Fruit fly (Drosophila melanogaster) whole organism, pupa: Measurements from ENCODE around the gene CG34263.

Experiments used
- CG12605 ChIP-seq: fragments of 200-800 bp; sonication (Bioruptor generic); IDR thresholded peaks from 2 replicates; pipeline ENCODE4 v1.3.6; 2022; ENCODE audit warnings: missing biosample characterization, missing genetic modification characterization
- CG13204 ChIP-seq: fragments of 200-800 bp; sonication (Bioruptor generic); optimal IDR thresholded peaks from 2 replicates; lab custom pipeline; 2018; ENCODE audit warnings: missing biosample characterization, mild to moderate bottlenecking, missing genetic modification characterization, moderate library complexity
- CG14655 ChIP-seq: fragments of 200-800 bp; sonication (Bioruptor generic); optimal IDR thresholded peaks from 3 replicates; lab custom pipeline; 2017; ENCODE audit warnings: mild to moderate bottlenecking, missing biosample characterization, missing genetic modification reagents, missing genetic modification characterization
- CG17806 ChIP-seq: fragments of 200-800 bp; sonication (Bioruptor generic); optimal IDR thresholded peaks from 2 replicates; lab custom pipeline; 2018; ENCODE audit warnings: missing biosample characterization, mild to moderate bottlenecking, missing genetic modification characterization, moderate library complexity
- CG32121 ChIP-seq: fragments of 200-800 bp; sonication (Bioruptor generic); IDR thresholded peaks from 2 replicates; pipeline ENCODE4 v1.3.6; 2022; ENCODE audit warnings: missing biosample characterization, missing genetic modification characterization
- CG34367 ChIP-seq: fragments of 200-800 bp; sonication (Bioruptor generic); optimal IDR thresholded peaks from 2 replicates; lab custom pipeline; 2018; ENCODE audit warnings: missing biosample characterization, mild to moderate bottlenecking, missing genetic modification characterization
- CG8159 ChIP-seq: fragments of 200-800 bp; sonication (Bioruptor generic); optimal IDR thresholded peaks from 3 replicates; lab custom pipeline; 2018; ENCODE audit warnings: missing biosample characterization, mild to moderate bottlenecking, missing genetic modification characterization, moderate library complexity
- CG8301 ChIP-seq: fragments of 200-800 bp; sonication (Bioruptor generic); optimal IDR thresholded peaks from 2 replicates; lab custom pipeline; 2018; ENCODE audit warnings: missing biosample characterization, mild to moderate bottlenecking, missing genetic modification characterization
- D1 ChIP-seq: fragments of 200-800 bp; sonication (Bioruptor generic); optimal IDR thresholded peaks from 2 replicates; lab custom pipeline; 2018; ENCODE audit warnings: missing biosample characterization, mild to moderate bottlenecking, missing genetic modification characterization, moderate library complexity
- EcR ChIP-seq: fragments of 200-800 bp; sonication (Bioruptor generic); optimal IDR thresholded peaks from 3 replicates; lab custom pipeline; 2019; ENCODE audit warnings: missing biosample characterization, missing genetic modification characterization, mild to moderate bottlenecking, moderate library complexity, missing genetic modification reagents
- Snoo ChIP-seq: fragments of 200-800 bp; sonication (Bioruptor generic); optimal IDR thresholded peaks from 3 replicates; lab custom pipeline; 2017; ENCODE audit warnings: missing biosample characterization, mild to moderate bottlenecking, missing genetic modification characterization, inconsistent platforms
- gl ChIP-seq: fragments of 200-800 bp; sonication (Bioruptor generic); optimal IDR thresholded peaks from 2 replicates; lab custom pipeline; 2018; ENCODE audit warnings: missing biosample characterization, mild to moderate bottlenecking, missing genetic modification characterization

DNA sequence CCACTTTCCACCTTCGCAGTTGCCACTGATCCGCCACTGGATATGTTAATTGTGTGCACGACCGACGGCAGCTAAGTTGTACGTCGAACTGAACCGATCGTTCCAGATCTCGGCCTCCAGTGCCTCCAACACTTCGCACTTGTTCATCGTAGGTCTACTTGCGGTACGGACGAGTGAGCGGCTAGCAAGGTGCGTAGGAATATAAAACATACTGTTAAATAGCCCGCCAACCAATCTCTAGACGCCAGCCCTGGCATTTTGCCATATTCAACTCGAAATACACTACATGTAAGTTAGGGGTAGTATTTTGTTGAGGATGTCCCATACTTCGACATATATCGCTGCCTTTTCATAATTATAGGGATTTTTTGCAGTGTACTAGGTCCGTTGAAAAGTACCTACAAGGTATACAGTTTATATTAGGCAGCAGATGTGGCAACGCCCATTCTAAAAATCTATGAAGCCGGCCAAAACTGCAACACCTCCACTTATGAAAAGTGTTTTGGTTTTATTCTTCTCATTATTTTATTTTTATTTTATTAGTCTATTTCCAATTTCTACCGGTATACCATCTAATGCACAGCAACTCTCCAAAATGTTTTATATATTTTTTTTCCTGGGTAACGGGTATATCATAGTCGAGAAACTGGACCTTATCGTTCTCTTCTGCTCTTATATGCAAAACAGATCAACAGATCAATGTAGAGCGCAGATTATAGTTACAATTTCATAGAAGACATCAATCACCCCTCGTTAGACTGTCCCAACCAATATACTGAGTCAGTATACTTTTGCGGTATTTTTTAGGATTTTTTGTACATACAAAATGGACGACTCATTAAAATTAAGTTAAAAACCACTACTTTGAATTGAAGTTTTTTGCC is 42.4 kb downstream of the CG34263 start, which contains the start of the genes pyx and CG33229:
- TF ChIP-seq D1 (no peak), Snoo (tag; lab: Kevin White, UChicago) (peak; percentile 67), CG12605 (peak; percentile 57; the same call in 1 of the 2 replicates), CG8159 (tag; lab: Kevin White, UChicago) (peak; percentile 81), CG8301 (peak; percentile 78), CG34367 (peak; percentile 70), CG17806 (tag; lab: Kevin White, UChicago) (peak; percentile 68), EcR (GFP tag; lab: Kevin White, UChicago) (no peak), gl (tag; lab: Kevin White, UChicago) (no peak), CG32121 (GFP tag; lab: Robert Waterston, UW) (peak; percentile 81), CG13204 (GFP tag; lab: Kevin White, UChicago) (no peak), CG14655 (GFP tag; lab: Kevin White, UChicago) (peak; percentile 88)
